Fruit fly (Drosophila melanogaster) whole organism, pupa: ENCODE data around the gene vrs.

Experiments used
- CG10348 ChIP-seq: fragments of 200-800 bp; sonication (Bioruptor generic); IDR thresholded peaks from 2 replicates; pipeline ENCODE4 v1.3.6; 2022; ENCODE audit warnings: missing biosample characterization, missing genetic modification characterization
- CG12605 ChIP-seq: fragments of 200-800 bp; sonication (Bioruptor generic); IDR thresholded peaks from 2 replicates; pipeline ENCODE4 v1.3.6; 2022; ENCODE audit warnings: missing biosample characterization, missing genetic modification characterization
- CG13204 ChIP-seq: fragments of 200-800 bp; sonication (Bioruptor generic); optimal IDR thresholded peaks from 2 replicates; lab custom pipeline; 2018; ENCODE audit warnings: missing biosample characterization, mild to moderate bottlenecking, missing genetic modification characterization, moderate library complexity
- CG14655 ChIP-seq: fragments of 200-800 bp; sonication (Bioruptor generic); optimal IDR thresholded peaks from 3 replicates; lab custom pipeline; 2017; ENCODE audit warnings: mild to moderate bottlenecking, missing biosample characterization, missing genetic modification reagents, missing genetic modification characterization
- CG15710 ChIP-seq: fragments of 200-800 bp; sonication (Bioruptor generic); optimal IDR thresholded peaks from 2 replicates; lab custom pipeline; 2018; ENCODE audit warnings: missing biosample characterization, mild to moderate bottlenecking, missing genetic modification characterization, moderate library complexity
- CG17806 ChIP-seq: fragments of 200-800 bp; sonication (Bioruptor generic); optimal IDR thresholded peaks from 2 replicates; lab custom pipeline; 2018; ENCODE audit warnings: missing biosample characterization, mild to moderate bottlenecking, missing genetic modification characterization, moderate library complexity
- CG32121 ChIP-seq: fragments of 200-800 bp; sonication (Bioruptor generic); IDR thresholded peaks from 2 replicates; pipeline ENCODE4 v1.3.6; 2022; ENCODE audit warnings: missing biosample characterization, missing genetic modification characterization
- CG34367 ChIP-seq: fragments of 200-800 bp; sonication (Bioruptor generic); optimal IDR thresholded peaks from 2 replicates; lab custom pipeline; 2018; ENCODE audit warnings: missing biosample characterization, mild to moderate bottlenecking, missing genetic modification characterization
- CG4496 ChIP-seq: fragments of 200-800 bp; sonication (Bioruptor generic); IDR thresholded peaks from 3 replicates; pipeline ENCODE4 v1.3.6; 2022; ENCODE audit warnings: missing biosample characterization, missing genetic modification characterization
- CG8159 ChIP-seq: fragments of 200-800 bp; sonication (Bioruptor generic); optimal IDR thresholded peaks from 3 replicates; lab custom pipeline; 2018; ENCODE audit warnings: missing biosample characterization, mild to moderate bottlenecking, missing genetic modification characterization, moderate library complexity
- CG8301 ChIP-seq: fragments of 200-800 bp; sonication (Bioruptor generic); optimal IDR thresholded peaks from 2 replicates; lab custom pipeline; 2018; ENCODE audit warnings: missing biosample characterization, mild to moderate bottlenecking, missing genetic modification characterization
- CG9948 ChIP-seq: fragments of 200-800 bp; sonication (Bioruptor generic); optimal IDR thresholded peaks from 2 replicates; lab custom pipeline; 2018; ENCODE audit warnings: missing biosample characterization, mild to moderate bottlenecking, missing genetic modification characterization, moderate library complexity
- D1 ChIP-seq: fragments of 200-800 bp; sonication (Bioruptor generic); optimal IDR thresholded peaks from 2 replicates; lab custom pipeline; 2018; ENCODE audit warnings: missing biosample characterization, mild to moderate bottlenecking, missing genetic modification characterization, moderate library complexity
- EcR ChIP-seq: fragments of 200-800 bp; sonication (Bioruptor generic); optimal IDR thresholded peaks from 3 replicates; lab custom pipeline; 2019; ENCODE audit warnings: missing biosample characterization, missing genetic modification characterization, mild to moderate bottlenecking, moderate library complexity, missing genetic modification reagents
- Ets98B ChIP-seq: fragments of 200-800 bp; sonication (Bioruptor generic); IDR thresholded peaks from 2 replicates; pipeline ENCODE4 v1.3.6; 2022; ENCODE audit warnings: missing biosample characterization, missing genetic modification characterization
- Pif1A ChIP-seq: fragments of 200-800 bp; sonication (Bioruptor generic); optimal IDR thresholded peaks from 3 replicates; lab custom pipeline; 2016; ENCODE audit warnings: missing biosample characterization, missing genetic modification characterization
- Pif1B ChIP-seq: fragments of 200-800 bp; sonication (Bioruptor generic); optimal IDR thresholded peaks from 3 replicates; lab custom pipeline; 2016; ENCODE audit warnings: missing biosample characterization, missing genetic modification characterization
- Snoo ChIP-seq: fragments of 200-800 bp; sonication (Bioruptor generic); optimal IDR thresholded peaks from 3 replicates; lab custom pipeline; 2017; ENCODE audit warnings: missing biosample characterization, mild to moderate bottlenecking, missing genetic modification characterization, inconsistent platforms
- fd96Ca ChIP-seq: fragments of 200-800 bp; sonication (Bioruptor generic); IDR thresholded peaks from 3 replicates; pipeline ENCODE4 v1.3.6; 2022; ENCODE audit warnings: missing biosample characterization, missing genetic modification characterization
- gl ChIP-seq: fragments of 200-800 bp; sonication (Bioruptor generic); optimal IDR thresholded peaks from 2 replicates; lab custom pipeline; 2018; ENCODE audit warnings: missing biosample characterization, mild to moderate bottlenecking, missing genetic modification characterization
- rn ChIP-seq: fragments of 200-800 bp; sonication (Bioruptor generic); IDR thresholded peaks from 2 replicates; pipeline ENCODE4 v1.3.6; 2022; ENCODE audit warnings: missing biosample characterization, missing genetic modification characterization

The vrs gene

DNA sequence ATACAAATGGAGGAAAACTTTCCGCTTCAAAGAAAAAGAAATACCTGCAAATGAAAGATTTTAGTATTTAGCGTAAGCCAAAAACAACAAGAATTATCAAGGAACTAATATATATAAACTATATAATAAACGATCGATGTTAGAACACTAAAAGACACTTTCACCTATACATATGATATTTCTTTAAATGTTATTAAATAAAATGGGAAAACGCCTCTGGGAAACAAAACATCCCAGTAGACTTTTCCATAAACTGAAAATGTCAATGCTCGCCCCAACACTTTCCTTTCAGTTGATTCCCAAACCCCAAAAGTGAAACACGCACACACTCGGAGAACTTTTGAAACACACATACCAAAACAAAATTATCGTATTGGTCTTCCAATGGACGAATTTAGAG is at the start of gene vrs:
TSS of gene vrs (plus strand) at position 301 of the 400 bp plus-strand sequence.
- TF ChIP-seq CG9948 (no peak), Snoo (tag; lab: Kevin White, UChicago) (no peak), D1 (tag; lab: Kevin White, UChicago) (no peak), CG4496 (no peak), CG17806 (tag; lab: Kevin White, UChicago) (no peak), CG8301 (tag; lab: Kevin White, UChicago) (no peak), CG8159 (tag; lab: Kevin White, UChicago) (no peak), CG32121 (no peak), CG10348 (GFP tag; lab: Robert Waterston, UW) (no peak), EcR (GFP tag; lab: Kevin White, UChicago) (no peak), Pif1B (GFP tag; lab: Kevin White, UChicago) (no peak), Pif1A (no peak)

DNA sequence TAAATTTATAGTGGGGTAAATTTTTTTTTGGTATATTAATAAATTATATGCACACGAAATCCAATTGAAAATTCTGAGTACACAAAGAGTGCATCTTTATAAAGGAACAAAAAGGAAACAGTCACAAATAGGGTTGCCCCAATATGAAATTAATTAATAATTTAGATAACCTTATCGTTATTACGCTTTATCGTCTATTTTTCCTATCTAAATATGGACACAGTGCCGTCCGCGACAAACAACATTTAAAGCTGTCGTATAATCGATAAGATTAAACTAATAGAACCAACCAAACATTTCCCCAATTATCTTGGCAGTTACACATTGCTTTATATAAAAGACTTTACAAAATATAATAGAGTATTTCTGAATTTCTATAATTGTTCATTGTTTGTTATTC is 49.4 kb upstream of the vrs start:
- TF ChIP-seq D1 (tag; lab: Kevin White, UChicago) (no peak), CG34367 (tag; lab: Kevin White, UChicago) (no peak), rn (GFP tag; lab: Robert Waterston, UW) (no peak), Ets98B (no peak), CG10348 (GFP tag; lab: Robert Waterston, UW) (no peak), gl (no peak), CG17806 (tag; lab: Kevin White, UChicago) (no peak), CG32121 (no peak), CG9948 (no peak), CG15710 (tag; lab: Kevin White, UChicago) (no peak), CG14655 (no peak), CG12605 (GFP tag; lab: Robert Waterston, UW) (no peak), Snoo (tag; lab: Kevin White, UChicago) (no peak), Pif1A (no peak), CG8159 (tag; lab: Kevin White, UChicago) (no peak), fd96Ca (no peak), EcR (GFP tag; lab: Kevin White, UChicago) (no peak), CG8301 (tag; lab: Kevin White, UChicago) (no peak), CG13204 (GFP tag; lab: Kevin White, UChicago) (no peak), CG4496 (no peak)

DNA sequence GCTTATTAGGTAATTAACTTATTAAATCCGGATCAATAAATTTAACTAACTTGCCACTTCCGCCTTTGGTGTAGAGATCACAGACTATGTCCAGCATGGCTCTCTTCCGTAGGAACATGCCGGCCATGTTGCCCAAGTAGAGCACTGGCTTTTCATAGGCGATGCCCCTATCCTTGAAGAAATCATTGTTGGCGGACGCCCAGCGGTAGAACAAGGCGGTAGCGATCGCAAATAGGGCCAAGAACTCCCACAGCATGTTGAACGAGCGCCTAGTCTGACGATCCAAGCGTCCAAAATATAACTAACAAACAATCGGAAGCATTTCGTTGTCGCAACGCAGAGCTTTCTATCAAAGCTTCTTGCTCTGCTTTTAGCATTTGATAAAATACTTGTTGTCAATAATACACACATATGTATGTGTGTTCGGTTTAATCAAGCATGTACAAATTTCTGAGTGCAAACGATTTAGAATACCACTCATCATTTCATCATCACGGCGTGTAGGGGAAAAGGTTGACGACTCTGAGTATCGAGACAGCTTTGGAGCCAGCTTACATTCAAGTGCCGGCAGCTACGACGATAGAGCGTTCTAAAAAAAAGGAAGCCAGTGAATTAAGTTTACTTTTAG is 48.7 kb upstream of the vrs start, which contains the start of gene Cyp9f3:
TSS of gene Cyp9f3 (minus strand) at position 310 of the 628 bp plus-strand sequence.
- TF ChIP-seq CG4496: no peak
- no peak for TF ChIP-seq CG13204 (GFP tag; lab: Kevin White, UChicago)
- no peak for TF ChIP-seq CG10348 (GFP tag; lab: Robert Waterston, UW)
- no peak for TF ChIP-seq rn (GFP tag; lab: Robert Waterston, UW)
- no peak for TF ChIP-seq CG8301 (tag; lab: Kevin White, UChicago)
- TF ChIP-seq D1 (tag; lab: Kevin White, UChicago): no peak
- TF ChIP-seq CG32121: no peak
- no peak for TF ChIP-seq gl
- no peak for TF ChIP-seq Pif1A
- TF ChIP-seq Snoo (tag; lab: Kevin White, UChicago): no peak
- no peak for TF ChIP-seq Pif1B (GFP tag; lab: Kevin White, UChicago)
- TF ChIP-seq fd96Ca: no peak
- TF ChIP-seq CG34367 (tag; lab: Kevin White, UChicago): no peak
- no peak for TF ChIP-seq CG8159 (tag; lab: Kevin White, UChicago)
- no peak for TF ChIP-seq CG15710 (tag; lab: Kevin White, UChicago)
- TF ChIP-seq Ets98B: no peak
- no peak for TF ChIP-seq CG17806 (tag; lab: Kevin White, UChicago)

DNA sequence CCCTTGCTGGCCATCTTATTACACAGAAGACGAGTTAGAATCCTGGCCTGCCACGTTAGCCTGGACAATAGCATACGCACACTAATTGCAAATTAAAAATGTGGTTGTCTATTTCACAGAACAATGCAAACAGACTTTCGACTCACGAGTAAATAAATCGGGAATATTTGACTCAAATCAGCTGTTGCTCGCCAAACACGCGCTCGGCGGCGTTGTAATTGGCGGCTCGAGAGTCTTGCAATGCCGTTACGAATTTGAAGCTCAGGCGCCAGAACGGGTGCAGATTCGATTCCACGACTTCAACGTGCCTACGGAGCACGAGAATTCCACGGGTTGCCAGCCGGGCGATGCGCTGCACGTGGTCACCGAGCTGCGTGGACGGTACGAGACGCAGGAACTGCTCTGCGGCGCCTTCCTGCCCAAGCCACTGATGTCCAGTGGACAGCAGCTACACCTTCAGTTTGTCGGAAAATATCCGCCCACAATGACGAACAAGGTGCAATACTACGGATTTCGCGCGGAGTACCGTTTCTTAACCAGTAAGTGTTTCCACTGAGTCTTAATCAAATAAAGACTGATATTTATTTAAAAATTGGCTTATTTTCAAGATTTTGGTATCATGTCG is 45.7 kb upstream of the vrs start, which contains the start of gene DNAlig3:
TSS of gene DNAlig3 (minus strand) at position 168 of the 625 bp plus-strand sequence.
- no peak for TF ChIP-seq Snoo (tag; lab: Kevin White, UChicago)
- TF ChIP-seq CG12605 (GFP tag; lab: Robert Waterston, UW): peak; percentile 35; the same call in 1 of the 2 replicates
- TF ChIP-seq CG13204 (GFP tag; lab: Kevin White, UChicago): no peak
- no peak for TF ChIP-seq CG8159 (tag; lab: Kevin White, UChicago)
- no peak for TF ChIP-seq CG17806 (tag; lab: Kevin White, UChicago)
- TF ChIP-seq, all 21 proteins: peak for 1

DNA sequence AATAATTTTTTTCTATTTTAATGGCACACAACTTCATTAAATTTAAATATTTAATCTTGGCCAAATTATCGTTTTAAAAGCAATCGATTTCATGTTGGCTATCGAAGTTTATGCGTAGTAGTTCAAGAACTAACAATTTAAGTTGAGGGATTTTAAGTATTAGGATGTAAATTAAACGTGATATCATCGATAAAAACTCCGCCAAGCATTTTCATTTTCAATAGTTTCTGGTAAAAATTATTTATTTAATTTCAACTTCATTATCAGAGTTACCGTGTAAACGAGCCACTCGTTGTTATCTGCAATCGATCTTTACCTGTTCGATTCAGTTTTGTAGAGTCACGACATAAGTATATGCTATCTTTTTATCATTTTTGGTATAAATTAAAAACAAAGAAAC is 44.5 kb upstream of the vrs start:
- no peak for TF ChIP-seq CG4496
- TF ChIP-seq Snoo (tag; lab: Kevin White, UChicago): peak; percentile 98
- peak; percentile 99 for TF ChIP-seq D1 (tag; lab: Kevin White, UChicago)
- TF ChIP-seq CG17806 (tag; lab: Kevin White, UChicago): peak; percentile 97
- TF ChIP-seq rn (GFP tag; lab: Robert Waterston, UW): peak; percentile 84
- peak; percentile 97 for TF ChIP-seq CG15710 (tag; lab: Kevin White, UChicago)
- peak; percentile 100 for TF ChIP-seq CG8159 (tag; lab: Kevin White, UChicago)
- TF ChIP-seq CG14655: peak; percentile 95
- peak; percentile 97 for TF ChIP-seq Pif1B (GFP tag; lab: Kevin White, UChicago)
- no peak for TF ChIP-seq CG13204 (GFP tag; lab: Kevin White, UChicago)
- TF ChIP-seq CG8301 (tag; lab: Kevin White, UChicago): peak; percentile 100
- no peak for TF ChIP-seq CG10348 (GFP tag; lab: Robert Waterston, UW)
- peak; percentile 96 for TF ChIP-seq CG12605 (GFP tag; lab: Robert Waterston, UW)
- peak; percentile 84 for TF ChIP-seq fd96Ca
- TF ChIP-seq CG9948: peak; percentile 98
- TF ChIP-seq CG34367 (tag; lab: Kevin White, UChicago): peak; percentile 98
- peak; percentile 22 for TF ChIP-seq EcR (GFP tag; lab: Kevin White, UChicago)
- peak; percentile 95 for TF ChIP-seq Pif1A
- TF ChIP-seq Ets98B: peak; percentile 96
- peak; percentile 93 for TF ChIP-seq gl
- peak; percentile 93 for TF ChIP-seq CG32121
